Fruit fly (Drosophila melanogaster) whole organism: ENCODE data around the gene ND-42.

Experiments
- pan ChIP-seq: fragments of >200 bp; optimal IDR thresholded peaks from 2 replicates; lab custom pipeline; 2017
- usp ChIP-seq: fragments of >200 bp; optimal IDR thresholded peaks from 2 replicates; lab custom pipeline; 2017; ENCODE audit warnings: missing biosample characterization, missing genetic modification characterization, mixed read lengths

dm6 chr3R:22072553-22072952 lies 45.0 kb downstream of the ND-42 start:
- TF ChIP-seq usp (GFP tag; lab: Kevin White, UChicago) = no peak
- no peak for TF ChIP-seq pan
